Fruit fly (Drosophila melanogaster) whole organism, embryonic: ENCODE data around the gene CG34297.
A peak's percentile ranks its signal among the peaks of the same experiment; 100 is the strongest.

Experiments
- Aef1 ChIP-seq: fragments of 200-800 bp; sonication (Bioruptor generic); IDR thresholded peaks from 3 replicates; pipeline ENCODE4 v1.3.6; 2022; ENCODE audit warnings: missing biosample characterization, missing genetic modification characterization
- Bdp1 ChIP-seq: fragments of 200-800 bp; sonication (Bioruptor generic); optimal IDR thresholded peaks from 3 replicates; lab custom pipeline; 2016; ENCODE audit warnings: missing biosample characterization, missing genetic modification characterization
- Bgb ChIP-seq: fragments of 200-800 bp; sonication (Bioruptor generic); IDR thresholded peaks from 2 replicates; pipeline ENCODE4 v1.3.6; 2022; ENCODE audit warnings: missing biosample characterization, missing genetic modification characterization; ENCODE audit not compliant: partially characterized antibody
- CG10462 ChIP-seq: fragments of 200-800 bp; sonication (Bioruptor generic); optimal IDR thresholded peaks from 2 replicates; lab custom pipeline; 2016; ENCODE audit warnings: missing biosample characterization, missing genetic modification characterization
- CG10654 ChIP-seq: fragments of 200-800 bp; sonication (Bioruptor generic); optimal IDR thresholded peaks from 2 replicates; lab custom pipeline; 2016; ENCODE audit warnings: missing biosample characterization, missing genetic modification characterization
- CG13624 ChIP-seq: fragments of 200-800 bp; sonication (Bioruptor generic); optimal IDR thresholded peaks from 2 replicates; lab custom pipeline; 2016; ENCODE audit warnings: missing biosample characterization, missing genetic modification characterization
- CG15073 ChIP-seq: fragments of 200-800 bp; sonication (Bioruptor generic); optimal IDR thresholded peaks from 2 replicates; lab custom pipeline; 2016; ENCODE audit warnings: missing biosample characterization, missing genetic modification characterization
- CG15479 ChIP-seq: fragments of 200-800 bp; sonication (Bioruptor generic); optimal IDR thresholded peaks from 3 replicates; lab custom pipeline; 2019; ENCODE audit warnings: missing biosample characterization, mild to moderate bottlenecking, missing genetic modification characterization, moderate library complexity
- CG16779 ChIP-seq: fragments of 200-800 bp; sonication (Bioruptor generic); IDR thresholded peaks from 2 replicates; pipeline ENCODE4 v1.3.6; 2022; ENCODE audit warnings: missing biosample characterization, missing genetic modification characterization
- CG16813 ChIP-seq: fragments of 200-800 bp; sonication (Bioruptor generic); IDR thresholded peaks from 3 replicates; pipeline ENCODE4 v1.3.6; 2022; ENCODE audit warnings: missing biosample characterization, missing genetic modification characterization; ENCODE audit not compliant: partially characterized antibody
- CG17359 ChIP-seq: fragments of 200-800 bp; sonication (Bioruptor generic); optimal IDR thresholded peaks from 3 replicates; lab custom pipeline; 2018; ENCODE audit warnings: missing biosample characterization, mild to moderate bottlenecking, missing genetic modification characterization, moderate library complexity
- CG17361 ChIP-seq: fragments of 200-800 bp; sonication (Bioruptor generic); IDR thresholded peaks from 3 replicates; pipeline ENCODE4 v1.3.6; 2022; ENCODE audit warnings: missing biosample characterization, missing genetic modification characterization
- CG17829 ChIP-seq: fragments of 200-800 bp; optimal IDR thresholded peaks from 2 replicates; lab custom pipeline; 2019; ENCODE audit warnings: missing biosample characterization, mild to moderate bottlenecking, missing genetic modification characterization, moderate library complexity
- CG18262 ChIP-seq: fragments of 200-800 bp; optimal IDR thresholded peaks from 3 replicates; lab custom pipeline; 2019; ENCODE audit warnings: missing biosample characterization, mild to moderate bottlenecking, missing genetic modification characterization, moderate library complexity
- CG18476 ChIP-seq: fragments of 200-800 bp; sonication (Bioruptor generic); optimal IDR thresholded peaks from 2 replicates; lab custom pipeline; 2016; ENCODE audit warnings: missing biosample characterization, mild to moderate bottlenecking, missing genetic modification characterization
- CG4360 ChIP-seq: fragments of 200-800 bp; sonication (Bioruptor generic); IDR thresholded peaks from 2 replicates; pipeline ENCODE4 v1.3.6; 2022; ENCODE audit warnings: missing biosample characterization, missing genetic modification characterization
- CG4854 ChIP-seq: fragments of 200-800 bp; sonication (Bioruptor generic); optimal IDR thresholded peaks from 2 replicates; lab custom pipeline; 2016; ENCODE audit warnings: missing biosample characterization, missing genetic modification characterization, inconsistent platforms
- CG6765 ChIP-seq: fragments of 200-800 bp; sonication (Bioruptor generic); optimal IDR thresholded peaks from 3 replicates; lab custom pipeline; 2017; ENCODE audit warnings: missing biosample characterization, mild to moderate bottlenecking, missing genetic modification characterization
- CG6813 ChIP-seq: fragments of 200-800 bp; sonication (Bioruptor generic); optimal IDR thresholded peaks from 2 replicates; lab custom pipeline; 2017; ENCODE audit warnings: missing biosample characterization, missing genetic modification characterization, mild to moderate bottlenecking, moderate library complexity, missing genetic modification reagents
- CG7745 ChIP-seq: fragments of 200-800 bp; sonication (Bioruptor generic); optimal IDR thresholded peaks from 2 replicates; lab custom pipeline; 2018; ENCODE audit warnings: missing biosample characterization, mild to moderate bottlenecking, missing genetic modification characterization, moderate library complexity
- Dbx ChIP-seq: fragments of 200-800 bp; sonication (Bioruptor generic); IDR thresholded peaks from 3 replicates; pipeline ENCODE4 v1.3.6; 2022; ENCODE audit warnings: missing biosample characterization, missing genetic modification characterization
- Dfd ChIP-seq, 2 experiments: fragments of >200 bp; optimal IDR thresholded peaks; 2 replicates each; lab custom pipeline; 2017; ENCODE audit warnings: missing biosample characterization in 2 of 2, missing genetic modification characterization in 2 of 2
- Doc2 ChIP-seq: fragments of 200-800 bp; sonication (Bioruptor generic); IDR thresholded peaks from 2 replicates; pipeline ENCODE4 v1.3.6; 2022; ENCODE audit warnings: missing biosample characterization, missing genetic modification characterization
- Doc3 ChIP-seq: fragments of 200-800 bp; sonication (Bioruptor generic); IDR thresholded peaks from 3 replicates; pipeline ENCODE4 v1.3.6; 2022; ENCODE audit warnings: missing biosample characterization, missing genetic modification characterization; ENCODE audit not compliant: partially characterized antibody
- Fer3 ChIP-seq: fragments of 200-800 bp; sonication (Bioruptor generic); optimal IDR thresholded peaks from 2 replicates; lab custom pipeline; 2018; ENCODE audit warnings: missing biosample characterization, mild to moderate bottlenecking, missing genetic modification characterization, moderate library complexity
- Hmx ChIP-seq: fragments of 200-800 bp; sonication (Bioruptor generic); optimal IDR thresholded peaks from 2 replicates; lab custom pipeline; 2016; ENCODE audit warnings: missing biosample characterization, missing genetic modification characterization
- Hsf ChIP-seq: fragments of 200-800 bp; sonication (Bioruptor generic); optimal IDR thresholded peaks from 3 replicates; lab custom pipeline; 2016; ENCODE audit warnings: missing biosample characterization, missing genetic modification characterization
- Med ChIP-seq: fragments of 200-800 bp; sonication (Bioruptor generic); peaks from one replicate; lab custom pipeline; 2016; ENCODE audit warnings: missing biosample characterization, missing genetic modification characterization, mild to moderate bottlenecking, inconsistent platforms, moderate library complexity
- Myb ChIP-seq: fragments of 200-800 bp; sonication (Bioruptor generic); optimal IDR thresholded peaks from 2 replicates; lab custom pipeline; 2016; ENCODE audit warnings: missing biosample characterization, missing genetic modification characterization
- Opbp ChIP-seq: fragments of 200-800 bp; sonication (Bioruptor generic); IDR thresholded peaks from 3 replicates; pipeline ENCODE4 v1.3.6; 2022; ENCODE audit warnings: missing biosample characterization, missing genetic modification characterization; ENCODE audit not compliant: partially characterized antibody
- PHDP ChIP-seq: fragments of 200-800 bp; sonication (Bioruptor generic); optimal IDR thresholded peaks from 3 replicates; lab custom pipeline; 2018; ENCODE audit warnings: missing biosample characterization, mild to moderate bottlenecking, missing genetic modification characterization, moderate library complexity
- Pdp1 ChIP-seq, 2 experiments: fragments of 200-800 bp; sonication (Bioruptor generic); optimal IDR thresholded peaks; 3 replicates each; lab custom pipeline; 2016; ENCODE audit warnings: missing biosample characterization in 2 of 2, missing genetic modification characterization in 2 of 2, mild to moderate bottlenecking in 1 of 2, moderate library complexity in 1 of 2
- Ptx1 ChIP-seq: fragments of 200-800 bp; sonication (Bioruptor generic); IDR thresholded peaks from 2 replicates; pipeline ENCODE4 v1.3.6; 2022; ENCODE audit warnings: missing biosample characterization, missing genetic modification characterization
- Sin3A ChIP-seq: fragments of >200 bp; optimal IDR thresholded peaks from 2 replicates; lab custom pipeline; 2018
- Vsx1 ChIP-seq: fragments of 200-800 bp; sonication (Bioruptor generic); optimal IDR thresholded peaks from 2 replicates; lab custom pipeline; 2017; ENCODE audit warnings: missing biosample characterization, mild to moderate bottlenecking, missing genetic modification characterization, missing genetic modification reagents
- btn ChIP-seq: fragments of 200-800 bp; sonication (Bioruptor generic); optimal IDR thresholded peaks from 2 replicates; lab custom pipeline; 2016; ENCODE audit warnings: missing biosample characterization, missing genetic modification characterization
- caup ChIP-seq: fragments of 200-800 bp; sonication (Bioruptor generic); optimal IDR thresholded peaks from 3 replicates; lab custom pipeline; 2017; ENCODE audit warnings: missing biosample characterization, mild to moderate bottlenecking, missing genetic modification characterization, moderate library complexity; ENCODE audit not compliant: severe bottlenecking
- dmrt99B ChIP-seq: fragments of 200-800 bp; sonication (Bioruptor generic); optimal IDR thresholded peaks from 2 replicates; lab custom pipeline; 2018; ENCODE audit warnings: missing biosample characterization, mild to moderate bottlenecking, missing genetic modification characterization, moderate library complexity
- gem ChIP-seq: fragments of 200-800 bp; sonication (Bioruptor generic); optimal IDR thresholded peaks from 2 replicates; lab custom pipeline; 2019; ENCODE audit warnings: missing biosample characterization, mild to moderate bottlenecking, missing genetic modification characterization, moderate library complexity
- grau ChIP-seq: fragments of 200-800 bp; optimal IDR thresholded peaks from 3 replicates; lab custom pipeline; 2019; ENCODE audit warnings: missing biosample characterization, mild to moderate bottlenecking, missing genetic modification characterization, moderate library complexity
- hkb ChIP-seq, 2 experiments: fragments of 200-800 bp in 1 of 2; fragments of >200 bp in 1 of 2; sonication (Bioruptor generic) in 1 of 2; IDR thresholded peaks in 1 of 2; optimal IDR thresholded peaks in 1 of 2; 2 replicates each; pipeline versions ENCODE4 v1.3.6 to Lab custom; 2017 to 2022; ENCODE audit warnings: missing biosample characterization in 1 of 2, missing genetic modification characterization in 1 of 2
- lmd ChIP-seq: fragments of 200-800 bp; sonication (Bioruptor generic); IDR thresholded peaks from 2 replicates; pipeline ENCODE4 v1.3.6; 2022; ENCODE audit warnings: missing biosample characterization, missing genetic modification characterization
- pnt ChIP-seq: fragments of 200-800 bp; sonication (Bioruptor generic); optimal IDR thresholded peaks from 3 replicates; lab custom pipeline; 2016; ENCODE audit warnings: missing biosample characterization, missing genetic modification characterization
- prd ChIP-seq, 3 experiments: fragments of >200 bp in 2 of 3; fragments of 200-800 bp in 1 of 3; sonication (Bioruptor generic) in 1 of 3; optimal IDR thresholded peaks in 2 of 3; IDR thresholded peaks in 1 of 3; 2 replicates in 2 of 3; 3 replicates in 1 of 3; pipeline versions ENCODE4 v1.3.6 to Lab custom; 2017 to 2022; ENCODE audit warnings: missing biosample characterization in 1 of 3, missing genetic modification characterization in 1 of 3
- scrt ChIP-seq: fragments of 200-800 bp; sonication (Bioruptor generic); optimal IDR thresholded peaks from 2 replicates; lab custom pipeline; 2018; ENCODE audit warnings: missing biosample characterization, mild to moderate bottlenecking, missing genetic modification characterization, moderate library complexity
- sob ChIP-seq: fragments of 200-800 bp; sonication (Bioruptor generic); IDR thresholded peaks from 2 replicates; pipeline ENCODE4 v1.3.6; 2022; ENCODE audit warnings: missing biosample characterization, missing genetic modification characterization
- stwl ChIP-seq: fragments of 200-800 bp; sonication (Bioruptor generic); optimal IDR thresholded peaks from 3 replicates; lab custom pipeline; 2018; ENCODE audit warnings: missing biosample characterization, mild to moderate bottlenecking, missing genetic modification characterization, moderate library complexity
- sug ChIP-seq: fragments of 200-800 bp; optimal IDR thresholded peaks from 2 replicates; lab custom pipeline; 2019; ENCODE audit warnings: missing biosample characterization, mild to moderate bottlenecking, missing genetic modification characterization, moderate library complexity
- tio ChIP-seq: fragments of 200-800 bp; sonication (Bioruptor generic); optimal IDR thresholded peaks from 2 replicates; lab custom pipeline; 2017; ENCODE audit warnings: missing biosample characterization, missing genetic modification characterization, inconsistent platforms
- zen ChIP-seq: fragments of 200-800 bp; sonication (Bioruptor generic); optimal IDR thresholded peaks from 3 replicates; lab custom pipeline; 2018; ENCODE audit warnings: missing biosample characterization, mild to moderate bottlenecking, missing genetic modification characterization, moderate library complexity

CG34297 gene

DNA sequence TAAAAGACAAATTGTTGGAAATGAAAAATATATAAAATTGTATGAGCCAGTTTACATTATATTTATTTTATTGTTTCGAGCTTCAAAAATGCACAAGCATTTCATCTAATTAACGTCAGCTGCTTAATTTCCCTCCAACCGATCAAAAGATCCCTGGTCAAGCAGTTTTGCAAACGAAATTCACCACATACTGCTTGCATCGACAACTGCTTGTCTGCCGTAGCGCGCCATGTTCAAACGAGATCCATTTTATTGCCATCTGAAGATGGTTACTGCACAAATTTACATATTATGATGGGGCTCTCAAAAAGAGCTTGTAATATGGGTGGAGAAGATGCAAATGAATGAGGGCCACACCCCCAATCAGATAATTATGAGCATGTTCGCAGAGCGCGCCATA is 20.4 kb upstream of the CG34297 start (continued):
- TF ChIP-seq CG17361 (GFP tag; lab: Robert Waterston, UW): no peak
- TF ChIP-seq Opbp (GFP tag; lab: Robert Waterston, UW): peak; percentile 52; the same call in 1 of the 3 replicates
- no peak for TF ChIP-seq pnt (GFP tag; lab: Kevin White, UChicago)
- no peak for TF ChIP-seq CG6765
- TF ChIP-seq gem (tag; lab: Kevin White, UChicago): no peak
- peak; percentile 64 for TF ChIP-seq Med (GFP tag; lab: Kevin White, UChicago)
- no peak for TF ChIP-seq Dbx (GFP tag; lab: Robert Waterston, UW)
- no peak for TF ChIP-seq lmd (GFP tag; lab: Robert Waterston, UW)
- TF ChIP-seq CG4360 (GFP tag; lab: Robert Waterston, UW): no peak
- TF ChIP-seq CG10654 (GFP tag; lab: Kevin White, UChicago): no peak
- no peak for TF ChIP-seq Ptx1
- no peak for TF ChIP-seq Hsf (GFP tag; lab: Kevin White, UChicago)
- peak; percentile 22 for TF ChIP-seq Myb (GFP tag; lab: Kevin White, UChicago)
- TF ChIP-seq CG13624 (GFP tag; lab: Kevin White, UChicago): no peak
- no peak for TF ChIP-seq tio (GFP tag; lab: Kevin White, UChicago)
- no peak for TF ChIP-seq scrt (GFP tag; lab: Kevin White, UChicago)
- no peak for TF ChIP-seq Pdp1 (GFP tag; optimal IDR thresholded peaks at IDR 0.05; lab: Kevin White, UChicago)
- TF ChIP-seq CG17359 (tag; lab: Kevin White, UChicago): no peak
- TF ChIP-seq CG18262 (tag; lab: Kevin White, UChicago): no peak
- no peak for TF ChIP-seq prd (optimal IDR thresholded peaks at IDR 0.05; lab: Kevin White, UChicago)
- TF ChIP-seq prd (GFP tag; IDR thresholded peaks at IDR 0.05; lab: Robert Waterston, UW): no peak
- TF ChIP-seq CG10462: no peak
- no peak for TF ChIP-seq Aef1 (GFP tag; lab: Robert Waterston, UW)
- TF ChIP-seq zen: peak; percentile 68
- no peak for TF ChIP-seq CG4854 (GFP tag; lab: Kevin White, UChicago)
- no peak for TF ChIP-seq PHDP (tag; lab: Kevin White, UChicago)
- peak; percentile 50 for TF ChIP-seq CG7745 (tag; lab: Kevin White, UChicago)
- no peak for TF ChIP-seq caup (GFP tag; lab: Kevin White, UChicago)
- no peak for TF ChIP-seq grau (tag; lab: Kevin White, UChicago)
- peak; percentile 5 for TF ChIP-seq CG17829 (tag; lab: Kevin White, UChicago)
- no peak for TF ChIP-seq hkb (optimal IDR thresholded peaks at IDR 0.05; lab: Kevin White, UChicago)
- TF ChIP-seq hkb (GFP tag; IDR thresholded peaks at IDR 0.05; lab: Robert Waterston, UW): no peak
- no peak for TF ChIP-seq CG15073 (GFP tag; lab: Kevin White, UChicago)
- peak in 1 of 2 experiments; percentile 87 for TF ChIP-seq Dfd (GFP tag; optimal IDR thresholded peaks at IDR 0.05; lab: Kevin White, UChicago)
- TF ChIP-seq CG16813: no peak
- TF ChIP-seq dmrt99B (tag; lab: Kevin White, UChicago): no peak
- TF ChIP-seq CG16779 (GFP tag; lab: Robert Waterston, UW): no peak
- peak; percentile 5 for TF ChIP-seq Vsx1 (GFP tag; lab: Kevin White, UChicago)
- TF ChIP-seq Bdp1 (GFP tag; lab: Kevin White, UChicago): no peak
- TF ChIP-seq CG6813: no peak
- TF ChIP-seq Hmx (GFP tag; lab: Kevin White, UChicago): no peak
- no peak for TF ChIP-seq Doc2 (GFP tag; lab: Robert Waterston, UW)
- no peak for TF ChIP-seq btn (GFP tag; lab: Kevin White, UChicago)
- TF ChIP-seq Sin3A: no peak
- no peak for TF ChIP-seq sob (GFP tag; lab: Robert Waterston, UW)
- no peak for TF ChIP-seq CG15479 (GFP tag; lab: Kevin White, UChicago)
- TF ChIP-seq Bgb: no peak
- no peak for TF ChIP-seq Doc3
- TF ChIP-seq Fer3 (tag; lab: Kevin White, UChicago): no peak
- TF ChIP-seq CG18476: no peak
- peak; percentile 91 for TF ChIP-seq stwl (tag; lab: Kevin White, UChicago)
- TF ChIP-seq sug (tag; lab: Kevin White, UChicago): no peak
